Fruit fly (Drosophila melanogaster): ENCODE measurements around the gene Tm2.

Gene Tm2

dm6 chr3R:15305246-15305645 lies 4.7 kb upstream of the Tm2 start (continued):
- TF ChIP-seq bbx (GFP tag; IDR thresholded peaks at IDR 0.05; ENCODE audit: partially characterized antibody) (0 out of 2 replicates have a peak, but pooled peaks have one; percentile 6), CG10431 (GFP tag; optimal IDR thresholded peaks at IDR 0.05) (no peak), trh (GFP tag; optimal IDR thresholded peaks at IDR 0.05) (no peak)

dm6 chr3R:15310695-15311094 lies 702 bp downstream of the Tm2 start:
- TF ChIP-seq CG3281 (GFP tag; optimal IDR thresholded peaks at IDR 0.05) (no peak), Neu2 (GFP tag; optimal IDR thresholded peaks at IDR 0.05; ENCODE audit: borderline replicate concordance) (no peak), klu (GFP tag; IDR thresholded peaks at IDR 0.05) (no peak), CG16815 (GFP tag; optimal IDR thresholded peaks at IDR 0.05) (no peak), zfh2 (GFP tag; optimal IDR thresholded peaks at IDR 0.05) (no peak), Mad (GFP tag; optimal IDR thresholded peaks at IDR 0.05) (no peak), sd (tag; optimal IDR thresholded peaks at IDR 0.05) (peak; percentile 36), trh (GFP tag; optimal IDR thresholded peaks at IDR 0.05) (no peak), ATbp (GFP tag; optimal IDR thresholded peaks at IDR 0.05) (no peak), insv (GFP tag; optimal IDR thresholded peaks at IDR 0.05) (no peak), B-H2 (GFP tag; optimal IDR thresholded peaks at IDR 0.05) (no peak), D19B (GFP tag; optimal IDR thresholded peaks at IDR 0.05) (no peak), chm (GFP tag; IDR thresholded peaks at IDR 0.05) (no peak), sima (GFP tag; optimal IDR thresholded peaks at IDR 0.05) (no peak), gfzf (GFP tag; optimal IDR thresholded peaks at IDR 0.05) (no peak), exex (tag; optimal IDR thresholded peaks at IDR 0.05) (no peak), CG15696 (tag; optimal IDR thresholded peaks at IDR 0.05) (no peak), kah (GFP tag; optimal IDR thresholded peaks at IDR 0.05) (peak; percentile 76), Hsf (GFP tag; optimal IDR thresholded peaks at IDR 0.05) (no peak), hb (GFP tag; IDR thresholded peaks at IDR 0.05; ENCODE audit: partially characterized antibody) (no peak), Nf-YA (GFP tag; IDR thresholded peaks at IDR 0.05) (no peak), al (GFP tag; IDR thresholded peaks at IDR 0.05) (no peak), crc (GFP tag; optimal IDR thresholded peaks at IDR 0.05) (no peak), cas (GFP tag; IDR thresholded peaks at IDR 0.05) (no peak), tgo (GFP tag; IDR thresholded peaks at IDR 0.05) (no peak), CG34422 (GFP tag; IDR thresholded peaks at IDR 0.05) (no peak), CG12744 (GFP tag; optimal IDR thresholded peaks at IDR 0.05) (no peak), sens (GFP tag) (peak; percentile 23), chinmo (GFP tag; IDR thresholded peaks at IDR 0.05; ENCODE audit: partially characterized antibody) (no peak), CG16813 (GFP tag; IDR thresholded peaks at IDR 0.05; ENCODE audit: partially characterized antibody) (no peak), cg (GFP tag; optimal IDR thresholded peaks at IDR 0.05) (peak; percentile 63), dpn (GFP tag; optimal IDR thresholded peaks at IDR 0.05) (peak in 1 of 2 experiments; percentile 17), gro (GFP tag; optimal IDR thresholded peaks at IDR 0.05) (no peak), abd-A (tag; optimal IDR thresholded peaks at IDR 0.05) (no peak), CG15601 (tag; optimal IDR thresholded peaks at IDR 0.05) (no peak), fd3F (GFP tag; optimal IDR thresholded peaks at IDR 0.05) (no peak), CG17328 (GFP tag; IDR thresholded peaks at IDR 0.05) (no peak), CG11085 (GFP tag; IDR thresholded peaks at IDR 0.05) (no peak), vvl (GFP tag; IDR thresholded peaks at IDR 0.05) (0 out of 2 replicates have a peak, but pooled peaks have one; percentile 8), bsh (GFP tag; optimal IDR thresholded peaks at IDR 0.05) (no peak), CG42726 (GFP tag; IDR thresholded peaks at IDR 0.05; ENCODE audit: partially characterized antibody) (no peak), CG17361 (GFP tag; IDR thresholded peaks at IDR 0.05) (no peak), CG8765 (GFP tag; IDR thresholded peaks at IDR 0.05) (no peak), ci (GFP tag; IDR thresholded peaks at IDR 0.05) (0 out of 3 replicates have a peak, but pooled peaks have one; percentile 6), odd (GFP tag; optimal IDR thresholded peaks at IDR 0.05) (no peak), nmo (GFP tag; optimal IDR thresholded peaks at IDR 0.05) (no peak), CG6765 (GFP tag; optimal IDR thresholded peaks at IDR 0.05) (no peak)
